Worm (Caenorhabditis elegans): ENCODE measurements around the gene F10E7.11.

F10E7.11 gene

ce11 chrII:7103111-7103510 lies 19.6 kb downstream of the F10E7.11 start:
- TF ChIP-seq med-1 (GFP tag; optimal IDR thresholded peaks at IDR 0.05; ENCODE audit: insufficient read depth) (no peak), flt-1 (GFP tag; IDR thresholded peaks at IDR 0.05) (no peak), tab-1 (GFP tag; IDR thresholded peaks at IDR 0.05) (no peak), ztf-23 (GFP tag; IDR thresholded peaks at IDR 0.05) (no peak), ztf-29 (GFP tag; IDR thresholded peaks at IDR 0.05) (no peak), ref-1 (GFP tag; conservative IDR thresholded peaks at IDR 0.05) (no peak), T22C8.4 (GFP tag; IDR thresholded peaks at IDR 0.05) (no peak), cog-1 (tag; optimal IDR thresholded peaks at IDR 0.05) (no peak), klf-2 (GFP tag; conservative IDR thresholded peaks at IDR 0.05) (no peak)

- TF ChIP-seq klf-2 (GFP tag; conservative IDR thresholded peaks at IDR 0.05) (no peak), ztf-23 (GFP tag; IDR thresholded peaks at IDR 0.05) (no peak), ztf-29 (GFP tag; IDR thresholded peaks at IDR 0.05) (no peak), med-1 (GFP tag; optimal IDR thresholded peaks at IDR 0.05; ENCODE audit: insufficient read depth) (no peak), tab-1 (GFP tag; IDR thresholded peaks at IDR 0.05) (no peak), cog-1 (tag; optimal IDR thresholded peaks at IDR 0.05) (no peak), T22C8.4 (GFP tag; IDR thresholded peaks at IDR 0.05) (no peak), flt-1 (GFP tag; IDR thresholded peaks at IDR 0.05) (no peak), ref-1 (GFP tag; conservative IDR thresholded peaks at IDR 0.05) (no peak)
Observed at ce11 chrII:7102288-7102687, 20.4 kb downstream of the F10E7.11 start.

ce11 chrII:7100838-7101237 lies 21.9 kb downstream of the F10E7.11 start, which contains the start of gene mmaa-1:
Gene mmaa-1 (minus strand): TSS chrII:7101165.
- no peak for TF ChIP-seq med-1 (GFP tag; optimal IDR thresholded peaks at IDR 0.05; ENCODE audit: insufficient read depth)
- no peak for TF ChIP-seq tab-1 (GFP tag; IDR thresholded peaks at IDR 0.05)
- no peak for TF ChIP-seq T22C8.4 (GFP tag; IDR thresholded peaks at IDR 0.05)
- no peak for TF ChIP-seq cog-1 (tag; optimal IDR thresholded peaks at IDR 0.05)

ce11 chrII:7099231-7099630 lies 23.5 kb downstream of the F10E7.11 start:
- TF ChIP-seq flt-1 (GFP tag; IDR thresholded peaks at IDR 0.05) (no peak), cog-1 (tag; optimal IDR thresholded peaks at IDR 0.05) (no peak), ztf-29 (GFP tag; IDR thresholded peaks at IDR 0.05) (no peak), klf-2 (GFP tag; conservative IDR thresholded peaks at IDR 0.05) (no peak), tab-1 (GFP tag; IDR thresholded peaks at IDR 0.05) (no peak), ref-1 (GFP tag; conservative IDR thresholded peaks at IDR 0.05) (no peak), ztf-23 (GFP tag; IDR thresholded peaks at IDR 0.05) (no peak), T22C8.4 (GFP tag; IDR thresholded peaks at IDR 0.05) (no peak), med-1 (GFP tag; optimal IDR thresholded peaks at IDR 0.05; ENCODE audit: insufficient read depth) (no peak)

- TF ChIP-seq ref-1 (GFP tag; conservative IDR thresholded peaks at IDR 0.05) (no peak), flt-1 (GFP tag; IDR thresholded peaks at IDR 0.05) (no peak), med-1 (GFP tag; optimal IDR thresholded peaks at IDR 0.05; ENCODE audit: insufficient read depth) (no peak)
Observed at ce11 chrII:7098578-7098977, 24.1 kb downstream of the F10E7.11 start, which contains the start of gene mct-5. Gene mct-5 (minus strand): TSS chrII:7098593.

ce11 chrII:7095970-7096369 lies 26.7 kb downstream of the F10E7.11 start:
- TF ChIP-seq flt-1 (GFP tag; IDR thresholded peaks at IDR 0.05) (no peak), klf-2 (GFP tag; conservative IDR thresholded peaks at IDR 0.05) (no peak), tab-1 (GFP tag; IDR thresholded peaks at IDR 0.05) (no peak), ztf-29 (GFP tag; IDR thresholded peaks at IDR 0.05) (no peak), med-1 (GFP tag; optimal IDR thresholded peaks at IDR 0.05; ENCODE audit: insufficient read depth) (no peak), ref-1 (GFP tag; conservative IDR thresholded peaks at IDR 0.05) (no peak), ztf-23 (GFP tag; IDR thresholded peaks at IDR 0.05) (no peak), T22C8.4 (GFP tag; IDR thresholded peaks at IDR 0.05) (no peak), cog-1 (tag; optimal IDR thresholded peaks at IDR 0.05) (no peak)

- no peak for TF ChIP-seq ref-1 (GFP tag; conservative IDR thresholded peaks at IDR 0.05)
- no peak for TF ChIP-seq ztf-29 (GFP tag; IDR thresholded peaks at IDR 0.05)
- TF ChIP-seq cog-1 (tag; optimal IDR thresholded peaks at IDR 0.05), result no peak
- no peak for TF ChIP-seq med-1 (GFP tag; optimal IDR thresholded peaks at IDR 0.05; ENCODE audit: insufficient read depth)
- 0 out of 2 replicates have a peak, but pooled peaks have one; percentile 40 for TF ChIP-seq flt-1 (GFP tag; IDR thresholded peaks at IDR 0.05)
Observed at ce11 chrII:7093339-7093821, 29.3 kb downstream of the F10E7.11 start, which contains the start of gene T02G5.3. Gene T02G5.3 (plus strand): TSS chrII:7093389.

ce11 chrII:7090852-7091251 lies 31.8 kb downstream of the F10E7.11 start:
- TF ChIP-seq cog-1 (tag; optimal IDR thresholded peaks at IDR 0.05) (no peak), ztf-23 (GFP tag; IDR thresholded peaks at IDR 0.05) (no peak), tab-1 (GFP tag; IDR thresholded peaks at IDR 0.05) (no peak), ref-1 (GFP tag; conservative IDR thresholded peaks at IDR 0.05) (no peak), klf-2 (GFP tag; conservative IDR thresholded peaks at IDR 0.05) (no peak), ztf-29 (GFP tag; IDR thresholded peaks at IDR 0.05) (no peak), med-1 (GFP tag; optimal IDR thresholded peaks at IDR 0.05; ENCODE audit: insufficient read depth) (no peak), T22C8.4 (GFP tag; IDR thresholded peaks at IDR 0.05) (no peak), flt-1 (GFP tag; IDR thresholded peaks at IDR 0.05) (no peak)

ce11 chrII:7090085-7090484 lies 32.6 kb downstream of the F10E7.11 start:
- TF ChIP-seq cog-1 (tag; optimal IDR thresholded peaks at IDR 0.05) (no peak), ref-1 (GFP tag; conservative IDR thresholded peaks at IDR 0.05) (no peak), ztf-29 (GFP tag; IDR thresholded peaks at IDR 0.05) (no peak), T22C8.4 (GFP tag; IDR thresholded peaks at IDR 0.05) (no peak), klf-2 (GFP tag; conservative IDR thresholded peaks at IDR 0.05) (no peak), flt-1 (GFP tag; IDR thresholded peaks at IDR 0.05) (no peak), med-1 (GFP tag; optimal IDR thresholded peaks at IDR 0.05; ENCODE audit: insufficient read depth) (no peak), ztf-23 (GFP tag; IDR thresholded peaks at IDR 0.05) (no peak)

- peak; percentile 58 for TF ChIP-seq T22C8.4 (GFP tag; IDR thresholded peaks at IDR 0.05)
Observed at ce11 chrII:7084021-7084420, 38.7 kb downstream of the F10E7.11 start, which contains the start of the genes T02G5.14 and T02G5.15. Gene T02G5.14 (plus strand): TSS chrII:7084321. Gene T02G5.15 (plus strand): TSS chrII:7084321.

All from whole organism, midembryonic.